Fruit fly (Drosophila melanogaster) whole organism, embryonic: ENCODE measurements around the gene ND-18.

Source experiments
- Aef1 ChIP-seq: fragments of 200-800 bp; sonication (Bioruptor generic); IDR thresholded peaks from 3 replicates; pipeline ENCODE4 v1.3.6; 2022; ENCODE audit warnings: missing biosample characterization, missing genetic modification characterization
- Atf6 ChIP-seq: fragments of 200-800 bp; sonication (Bioruptor generic); IDR thresholded peaks from 2 replicates; pipeline ENCODE4 v1.3.6; 2022; ENCODE audit warnings: missing biosample characterization, missing genetic modification characterization
- CG10209 ChIP-seq: fragments of 200-800 bp; sonication (Bioruptor generic); optimal IDR thresholded peaks from 3 replicates; lab custom pipeline; 2017; ENCODE audit warnings: missing biosample characterization, mild to moderate bottlenecking, missing genetic modification characterization, missing genetic modification reagents
- CG10979 ChIP-seq: fragments of 200-800 bp; sonication (Bioruptor generic); optimal IDR thresholded peaks from 2 replicates; lab custom pipeline; 2018; ENCODE audit warnings: missing biosample characterization, mild to moderate bottlenecking, missing genetic modification characterization, moderate library complexity
- CG12104 ChIP-seq: fragments of 200-800 bp; sonication (Bioruptor generic); optimal IDR thresholded peaks from 3 replicates; lab custom pipeline; 2016; ENCODE audit warnings: missing biosample characterization, missing genetic modification characterization
- CG12219 ChIP-seq: fragments of 200-800 bp; sonication (Bioruptor generic); optimal IDR thresholded peaks from 3 replicates; lab custom pipeline; 2018; ENCODE audit warnings: missing biosample characterization, mild to moderate bottlenecking, missing genetic modification characterization
- CG13624 ChIP-seq: fragments of 200-800 bp; sonication (Bioruptor generic); optimal IDR thresholded peaks from 2 replicates; lab custom pipeline; 2016; ENCODE audit warnings: missing biosample characterization, missing genetic modification characterization
- CG1647 ChIP-seq: fragments of 200-800 bp; sonication (Bioruptor generic); optimal IDR thresholded peaks from 3 replicates; lab custom pipeline; 2016; ENCODE audit warnings: missing biosample characterization, missing genetic modification characterization
- CG16813 ChIP-seq: fragments of 200-800 bp; sonication (Bioruptor generic); IDR thresholded peaks from 3 replicates; pipeline ENCODE4 v1.3.6; 2022; ENCODE audit warnings: missing biosample characterization, missing genetic modification characterization; ENCODE audit not compliant: partially characterized antibody
- CG18619 ChIP-seq: fragments of 200-800 bp; sonication (Bioruptor generic); optimal IDR thresholded peaks from 3 replicates; lab custom pipeline; 2017; ENCODE audit warnings: missing biosample characterization, mild to moderate bottlenecking, missing genetic modification characterization
- CG30403 ChIP-seq: fragments of 200-800 bp; sonication (Bioruptor generic); optimal IDR thresholded peaks from 3 replicates; lab custom pipeline; 2016; ENCODE audit warnings: missing biosample characterization, missing genetic modification characterization
- CG31441 ChIP-seq: fragments of 200-800 bp; sonication (Bioruptor generic); IDR thresholded peaks from 2 replicates; pipeline ENCODE4 v1.3.6; 2022; ENCODE audit warnings: missing biosample characterization, missing genetic modification characterization
- CG3281 ChIP-seq: fragments of 200-800 bp; sonication (Bioruptor generic); optimal IDR thresholded peaks from 3 replicates; lab custom pipeline; 2017; ENCODE audit warnings: missing biosample characterization, mild to moderate bottlenecking, missing genetic modification characterization
- CG3407 ChIP-seq: fragments of 200-800 bp; sonication (Bioruptor generic); optimal IDR thresholded peaks from 2 replicates; lab custom pipeline; 2018; ENCODE audit warnings: missing biosample characterization, mild to moderate bottlenecking, missing genetic modification characterization
- CG34376 ChIP-seq: fragments of 200-800 bp; sonication (Bioruptor generic); optimal IDR thresholded peaks from 2 replicates; lab custom pipeline; 2018; ENCODE audit warnings: missing biosample characterization, mild to moderate bottlenecking, missing genetic modification characterization
- CG3838 ChIP-seq: fragments of 200-800 bp; sonication (Bioruptor generic); optimal IDR thresholded peaks from 3 replicates; lab custom pipeline; 2016; ENCODE audit warnings: missing biosample characterization, missing genetic modification characterization
- CG4854 ChIP-seq: fragments of 200-800 bp; sonication (Bioruptor generic); optimal IDR thresholded peaks from 2 replicates; lab custom pipeline; 2016; ENCODE audit warnings: missing biosample characterization, missing genetic modification characterization, inconsistent platforms
- CG5245 ChIP-seq: fragments of 200-800 bp; sonication (Bioruptor generic); optimal IDR thresholded peaks from 3 replicates; lab custom pipeline; 2016; ENCODE audit warnings: missing biosample characterization, missing genetic modification characterization
- CG6765 ChIP-seq: fragments of 200-800 bp; sonication (Bioruptor generic); optimal IDR thresholded peaks from 3 replicates; lab custom pipeline; 2017; ENCODE audit warnings: missing biosample characterization, mild to moderate bottlenecking, missing genetic modification characterization
- CG8359 ChIP-seq: fragments of 200-800 bp; sonication (Bioruptor generic); optimal IDR thresholded peaks from 2 replicates; lab custom pipeline; 2017; ENCODE audit warnings: missing biosample characterization, mild to moderate bottlenecking, missing genetic modification characterization, borderline replicate concordance
- CG9609 ChIP-seq: fragments of 200-800 bp; sonication (Bioruptor generic); optimal IDR thresholded peaks from 3 replicates; lab custom pipeline; 2016; ENCODE audit warnings: missing biosample characterization, missing genetic modification characterization
- CG9932 ChIP-seq: fragments of 200-800 bp; sonication (Bioruptor generic); IDR thresholded peaks from 2 replicates; pipeline ENCODE4 v1.3.6; 2022; ENCODE audit warnings: missing biosample characterization, missing genetic modification characterization
- CrebB ChIP-seq: fragments of 200-800 bp; sonication (Bioruptor generic); optimal IDR thresholded peaks from 3 replicates; lab custom pipeline; 2018; ENCODE audit warnings: missing biosample characterization, mild to moderate bottlenecking, missing genetic modification characterization
- GATAe ChIP-seq: fragments of 200-800 bp; sonication (Bioruptor generic); conservative IDR thresholded peaks from 2 replicates; pipeline ENCODE4 v1.3.6; 2022; ENCODE audit warnings: missing biosample characterization, missing genetic modification characterization
- Gug ChIP-seq: fragments of 200-800 bp; sonication (Bioruptor generic); IDR thresholded peaks from 4 replicates; pipeline ENCODE4 v1.3.6; 2022; ENCODE audit warnings: missing biosample characterization, missing genetic modification characterization
- HLHmδ ChIP-seq: fragments of 200-800 bp; sonication (Bioruptor generic); optimal IDR thresholded peaks from 2 replicates; lab custom pipeline; 2018; ENCODE audit warnings: missing biosample characterization, mild to moderate bottlenecking, missing genetic modification characterization, moderate library complexity
- Hr3 ChIP-seq: fragments of 200-800 bp; sonication (Bioruptor generic); optimal IDR thresholded peaks from 3 replicates; lab custom pipeline; 2016; ENCODE audit warnings: missing biosample characterization, missing genetic modification characterization
- Hr78 ChIP-seq, 2 experiments: fragments of 200-800 bp in 1 of 2; fragments of >200 bp in 1 of 2; sonication (Bioruptor generic) in 1 of 2; optimal IDR thresholded peaks; 2 replicates each; lab custom pipeline; 2017 to 2019; ENCODE audit warnings: missing biosample characterization in 2 of 2, missing genetic modification characterization in 2 of 2, mild to moderate bottlenecking in 1 of 2, moderate library complexity in 1 of 2
- Jarid2 ChIP-seq: fragments of 200-800 bp; sonication (Bioruptor generic); optimal IDR thresholded peaks from 3 replicates; lab custom pipeline; 2017; ENCODE audit warnings: mild to moderate bottlenecking, missing biosample characterization, missing genetic modification reagents, missing genetic modification characterization
- Mes4 ChIP-seq: fragments of 200-800 bp; sonication (Bioruptor generic); optimal IDR thresholded peaks from 2 replicates; lab custom pipeline; 2016; ENCODE audit warnings: missing biosample characterization, missing genetic modification characterization
- Mrtf ChIP-seq: fragments of 200-800 bp; sonication (Bioruptor generic); IDR thresholded peaks from 3 replicates; pipeline ENCODE4 v1.3.6; 2022; ENCODE audit warnings: missing biosample characterization, missing genetic modification characterization
- NK7.1 ChIP-seq: fragments of 200-800 bp; sonication (Bioruptor generic); optimal IDR thresholded peaks from 3 replicates; lab custom pipeline; 2016; ENCODE audit warnings: missing biosample characterization, missing genetic modification characterization
- Oaz ChIP-seq: fragments of 200-800 bp; sonication (Bioruptor generic); IDR thresholded peaks from 2 replicates; pipeline ENCODE4 v1.3.6; 2022; ENCODE audit warnings: missing biosample characterization, missing genetic modification characterization
- Pdp1 ChIP-seq, 2 experiments: fragments of 200-800 bp; sonication (Bioruptor generic); optimal IDR thresholded peaks; 3 replicates each; lab custom pipeline; 2016; ENCODE audit warnings: missing biosample characterization in 2 of 2, missing genetic modification characterization in 2 of 2, mild to moderate bottlenecking in 1 of 2, moderate library complexity in 1 of 2
- Rfx ChIP-seq: fragments of 200-800 bp; sonication (Bioruptor generic); IDR thresholded peaks from 2 replicates; pipeline ENCODE4 v1.3.6; 2022; ENCODE audit warnings: missing biosample characterization, missing genetic modification characterization
- Sry-β ChIP-seq: fragments of 200-800 bp; sonication (Bioruptor generic); optimal IDR thresholded peaks from 2 replicates; lab custom pipeline; 2018; ENCODE audit warnings: missing biosample characterization, mild to moderate bottlenecking, missing genetic modification characterization, moderate library complexity
- Sry-δ ChIP-seq: fragments of 200-800 bp; sonication (Bioruptor generic); optimal IDR thresholded peaks from 2 replicates; lab custom pipeline; 2016; ENCODE audit warnings: missing biosample characterization, missing genetic modification characterization
- cas ChIP-seq: fragments of 200-800 bp; sonication (Bioruptor generic); IDR thresholded peaks from 2 replicates; pipeline ENCODE4 v1.3.6; 2022; ENCODE audit warnings: missing biosample characterization, missing genetic modification characterization
- chif ChIP-seq, 2 experiments: fragments of 200-800 bp; sonication (Bioruptor generic); optimal IDR thresholded peaks; 3 replicates each; lab custom pipeline; 2016; ENCODE audit warnings: missing biosample characterization in 2 of 2, missing genetic modification characterization in 2 of 2
- dimm ChIP-seq: fragments of 200-800 bp; sonication (Bioruptor generic); IDR thresholded peaks from 2 replicates; pipeline ENCODE4 v1.3.6; 2022; ENCODE audit warnings: missing biosample characterization, missing genetic modification characterization
- emc ChIP-seq: fragments of 200-800 bp; sonication (Bioruptor generic); optimal IDR thresholded peaks from 2 replicates; lab custom pipeline; 2016; ENCODE audit warnings: missing biosample characterization, missing genetic modification characterization
- eyg ChIP-seq: fragments of 200-800 bp; sonication (Bioruptor generic); optimal IDR thresholded peaks from 3 replicates; lab custom pipeline; 2016; ENCODE audit warnings: missing biosample characterization, missing genetic modification characterization
- fd102C ChIP-seq: fragments of 200-800 bp; sonication (Bioruptor generic); optimal IDR thresholded peaks from 2 replicates; lab custom pipeline; 2018; ENCODE audit warnings: missing biosample characterization, mild to moderate bottlenecking, missing genetic modification characterization, moderate library complexity
- ftz-f1 ChIP-seq: fragments of 200-800 bp; sonication (Bioruptor generic); optimal IDR thresholded peaks from 2 replicates; lab custom pipeline; 2016; ENCODE audit warnings: missing biosample characterization, missing genetic modification characterization
- gce ChIP-seq: fragments of 200-800 bp; sonication (Bioruptor generic); IDR thresholded peaks from 3 replicates; pipeline ENCODE4 v1.3.6; 2022; ENCODE audit warnings: missing biosample characterization, missing genetic modification characterization
- gfzf ChIP-seq: fragments of 200-800 bp; sonication (Bioruptor generic); optimal IDR thresholded peaks from 2 replicates; lab custom pipeline; 2016; ENCODE audit warnings: missing biosample characterization, mild to moderate bottlenecking, missing genetic modification characterization, moderate library complexity
- grn ChIP-seq: fragments of 200-800 bp; sonication (Bioruptor generic); optimal IDR thresholded peaks from 3 replicates; lab custom pipeline; 2017; ENCODE audit warnings: missing biosample characterization, missing genetic modification characterization
- hkb ChIP-seq, 2 experiments: fragments of 200-800 bp in 1 of 2; fragments of >200 bp in 1 of 2; sonication (Bioruptor generic) in 1 of 2; IDR thresholded peaks in 1 of 2; optimal IDR thresholded peaks in 1 of 2; 2 replicates each; pipeline versions ENCODE4 v1.3.6 to Lab custom; 2017 to 2022; ENCODE audit warnings: missing biosample characterization in 1 of 2, missing genetic modification characterization in 1 of 2
- jing ChIP-seq: fragments of 200-800 bp; sonication (Bioruptor generic); optimal IDR thresholded peaks from 2 replicates; lab custom pipeline; 2018; ENCODE audit warnings: missing biosample characterization, mild to moderate bottlenecking, missing genetic modification characterization
- otp ChIP-seq: fragments of 200-800 bp; sonication (Bioruptor generic); IDR thresholded peaks from 3 replicates; pipeline ENCODE4, ENCODE4 v1.3.6; 2022; ENCODE audit warnings: missing biosample characterization, missing genetic modification characterization
- rib ChIP-seq: fragments of 200-800 bp; sonication (Bioruptor generic); IDR thresholded peaks from 2 replicates; pipeline ENCODE4 v1.3.6; 2022; ENCODE audit warnings: missing biosample characterization, missing genetic modification characterization

Gene ND-18

dm6 chrX:19496808-19497259 lies 4.6 kb downstream of the ND-18 start (continued):
- no peak for TF ChIP-seq CG1647 (GFP tag; lab: Kevin White, UChicago)
- peak; percentile 46; the same call in 1 of the 2 replicates for TF ChIP-seq Rfx
- TF ChIP-seq CG10209 = no peak
- TF ChIP-seq CG3838 (GFP tag; lab: Kevin White, UChicago) = no peak
- no peak for TF ChIP-seq gce
- peak; percentile 67 for TF ChIP-seq gfzf (GFP tag; lab: Kevin White, UChicago)
- no peak for TF ChIP-seq jing (GFP tag; lab: Kevin White, UChicago)
- TF ChIP-seq emc (GFP tag; lab: Kevin White, UChicago) = no peak
- TF ChIP-seq NK7.1 = no peak
- TF ChIP-seq CG31441 (GFP tag; lab: Robert Waterston, UW) = no peak
- no peak for TF ChIP-seq ftz-f1 (GFP tag; lab: Kevin White, UChicago)
- peak; percentile 49; the same call in 2 of the 3 replicates for TF ChIP-seq CG16813 (GFP tag; lab: Robert Waterston, UW)
- peak; percentile 61 for TF ChIP-seq HLHmδ (GFP tag; lab: Kevin White, UChicago)
- no peak for TF ChIP-seq CG9609 (GFP tag; lab: Kevin White, UChicago)
- TF ChIP-seq hkb (optimal IDR thresholded peaks at IDR 0.05; lab: Kevin White, UChicago) = no peak
- no peak for TF ChIP-seq hkb (GFP tag; IDR thresholded peaks at IDR 0.05; lab: Robert Waterston, UW)
- TF ChIP-seq CG18619 (GFP tag; lab: Kevin White, UChicago) = no peak
- TF ChIP-seq otp = no peak
- TF ChIP-seq Oaz (GFP tag; lab: Robert Waterston, UW) = no peak
- no peak for TF ChIP-seq Hr3
- TF ChIP-seq fd102C (GFP tag; lab: Kevin White, UChicago) = no peak
- no peak; the same call in 1 of the 2 replicates for TF ChIP-seq CG9932 (GFP tag; lab: Robert Waterston, UW)
- no peak for TF ChIP-seq CG10979 (tag; lab: Kevin White, UChicago)
- TF ChIP-seq eyg (GFP tag; lab: Kevin White, UChicago) = no peak
- no peak for TF ChIP-seq Jarid2 (GFP tag; lab: Kevin White, UChicago)
- TF ChIP-seq CrebB (tag; lab: Kevin White, UChicago) = peak; percentile 66
- TF ChIP-seq Sry-δ (GFP tag; lab: Kevin White, UChicago) = peak; percentile 69
- TF ChIP-seq Hr78 (GFP tag; optimal IDR thresholded peaks at IDR 0.05; lab: Kevin White, UChicago) = no peak
- no peak for TF ChIP-seq CG4854 (GFP tag; lab: Kevin White, UChicago)
- no peak for TF ChIP-seq CG12219 (GFP tag; lab: Kevin White, UChicago)
- TF ChIP-seq CG30403 (GFP tag; lab: Kevin White, UChicago) = no peak
- TF ChIP-seq Mes4 (GFP tag; lab: Kevin White, UChicago) = no peak
- no peak for TF ChIP-seq CG3281 (GFP tag; lab: Kevin White, UChicago)
- TF ChIP-seq Atf6 (GFP tag; lab: Robert Waterston, UW) = peak; percentile 17; the same call in 1 of the 2 replicates
- TF ChIP-seq GATAe (GFP tag; lab: Robert Waterston, UW) = no peak
- no peak for TF ChIP-seq chif (GFP tag; optimal IDR thresholded peaks at IDR 0.05; lab: Kevin White, UChicago)
- peak; percentile 82 for TF ChIP-seq Aef1 (GFP tag; lab: Robert Waterston, UW)
- no peak for TF ChIP-seq CG8359
- no peak for TF ChIP-seq CG12104 (GFP tag; lab: Kevin White, UChicago)
- TF ChIP-seq Sry-β (GFP tag; lab: Kevin White, UChicago) = no peak
- TF ChIP-seq grn (GFP tag; lab: Kevin White, UChicago) = peak; percentile 20
- TF ChIP-seq CG3407 = no peak
- TF ChIP-seq CG5245 (GFP tag; lab: Kevin White, UChicago) = no peak
- TF ChIP-seq CG34376 (GFP tag; lab: Kevin White, UChicago) = no peak
- TF ChIP-seq Mrtf (GFP tag; lab: Robert Waterston, UW) = no peak
- TF ChIP-seq Pdp1 (GFP tag; optimal IDR thresholded peaks at IDR 0.05; lab: Kevin White, UChicago) = peak in 1 of 2 experiments; percentile 69
- no peak for TF ChIP-seq rib (GFP tag; lab: Robert Waterston, UW)
- no peak for TF ChIP-seq CG13624 (GFP tag; lab: Kevin White, UChicago)
- TF ChIP-seq cas (GFP tag; lab: Robert Waterston, UW) = no peak
- no peak for TF ChIP-seq Gug (GFP tag; lab: Robert Waterston, UW)
- TF ChIP-seq CG6765 (GFP tag; lab: Kevin White, UChicago) = no peak
- no peak for TF ChIP-seq dimm (GFP tag; lab: Robert Waterston, UW)
